Fruit fly (Drosophila melanogaster) ovary, adult (tissue): Measurements from ENCODE around the gene FBXO11.

Experiments used
- CG17801 ChIP-seq: fragments of 200-800 bp; optimal IDR thresholded peaks from 2 replicates; lab custom pipeline; 2019; ENCODE audit warnings: missing biosample characterization, mild to moderate bottlenecking, missing genetic modification characterization, moderate library complexity; ENCODE audit not compliant: partially characterized antibody

The FBXO11 gene

DNA sequence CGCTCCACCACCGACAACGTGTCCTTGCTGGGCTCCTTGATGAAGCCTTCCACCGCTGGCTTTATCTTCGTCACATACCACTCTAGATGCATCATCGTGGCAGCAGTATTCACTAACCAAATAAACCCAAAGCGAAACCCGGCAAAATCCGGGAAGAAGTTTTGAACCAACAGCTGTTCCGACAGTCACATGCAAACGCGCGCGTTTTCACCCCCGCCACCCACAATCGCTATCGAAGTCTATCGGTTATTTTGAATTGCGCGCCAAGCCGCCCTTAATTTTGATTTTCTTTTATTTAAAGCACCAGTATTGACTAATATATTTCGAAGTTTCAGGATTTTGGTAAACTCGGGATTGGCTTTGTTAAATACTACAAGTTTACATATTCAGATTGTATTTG lies 54.7 kb downstream of the FBXO11 start, which contains the start of gene Tti1:
Tti1 (minus strand) TSS at position 200 of the 400 bp plus-strand sequence.
- no peak for TF ChIP-seq CG17801 (GFP tag; lab: Kevin White, UChicago)
